Fruit fly (Drosophila melanogaster): ENCODE data around the gene CG9799.

CG9799 gene

DNA sequence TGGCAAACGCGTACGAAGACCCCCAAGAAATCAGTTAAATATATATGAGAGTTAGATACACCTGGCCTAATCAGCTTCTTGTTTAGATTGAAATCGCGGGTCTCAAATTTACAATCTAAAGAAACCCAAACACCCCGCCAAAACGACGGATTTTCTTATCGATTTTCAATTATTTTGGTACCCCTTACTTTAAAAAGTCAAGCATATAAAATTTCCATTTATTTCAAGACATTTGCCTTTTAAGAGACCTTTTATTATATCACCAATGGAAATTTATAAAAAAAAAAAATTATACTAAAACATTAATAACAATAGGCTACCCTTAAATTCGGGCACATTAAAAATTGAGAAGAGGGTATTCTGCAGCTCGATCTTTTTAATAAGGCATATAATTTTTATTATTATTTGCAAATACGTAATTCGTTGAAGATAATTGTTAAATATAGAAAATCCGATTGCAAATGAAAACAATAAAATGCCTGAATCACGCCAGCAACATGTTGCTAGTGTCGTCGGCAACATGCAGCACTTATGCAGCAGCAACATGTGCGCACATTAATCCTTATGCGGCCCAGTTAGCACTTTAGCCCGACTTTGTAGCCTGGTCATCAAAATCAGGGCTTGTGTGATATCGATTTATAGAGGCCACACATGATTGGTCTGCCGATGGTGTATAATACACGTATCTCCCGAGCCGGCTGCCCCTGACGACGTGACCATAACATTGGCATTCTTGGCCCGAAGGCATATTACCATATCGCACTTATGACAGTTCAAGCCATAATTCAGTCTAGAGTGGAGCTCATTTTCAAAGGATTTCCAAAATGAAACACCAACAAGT is 16.4 kb downstream of the CG9799 start, which contains the start of the genes Lip3 and CG34309 (continued):
- no peak for TF ChIP-seq CG3032 (tag; optimal IDR thresholded peaks at IDR 0.05)
- TF ChIP-seq Sox14 (GFP tag; optimal IDR thresholded peaks at IDR 0.05) = peak; percentile 28
- no peak for TF ChIP-seq CG6276 (GFP tag; optimal IDR thresholded peaks at IDR 0.05)
- peak; percentile 32 for TF ChIP-seq cyc (GFP tag; optimal IDR thresholded peaks at IDR 0.05)
- TF ChIP-seq CG10669 (GFP tag; optimal IDR thresholded peaks at IDR 0.05) = no peak
- peak; percentile 48 for TF ChIP-seq CG6792 (GFP tag; optimal IDR thresholded peaks at IDR 0.05)
- TF ChIP-seq Smox (GFP tag; optimal IDR thresholded peaks at IDR 0.05) = peak; percentile 72
- TF ChIP-seq CG34406 (GFP tag; optimal IDR thresholded peaks at IDR 0.05) = no peak
- no peak for TF ChIP-seq CG11902 (GFP tag; optimal IDR thresholded peaks at IDR 0.05)
- no peak for TF ChIP-seq CG7368 (GFP tag; optimal IDR thresholded peaks at IDR 0.05)
- TF ChIP-seq CG8319 (GFP tag; optimal IDR thresholded peaks at IDR 0.05) = no peak
- no peak for TF ChIP-seq Gug (GFP tag; IDR thresholded peaks at IDR 0.05)
- TF ChIP-seq fkh (GFP tag; optimal IDR thresholded peaks at IDR 0.05) = no peak
- TF ChIP-seq CG1621 (tag; optimal IDR thresholded peaks at IDR 0.05) = no peak
- no peak for TF ChIP-seq CG9139 (GFP tag; optimal IDR thresholded peaks at IDR 0.05)
- no peak for TF ChIP-seq Eip78C (GFP tag)
- TF ChIP-seq net (GFP tag; optimal IDR thresholded peaks at IDR 0.05) = no peak
- TF ChIP-seq CG31627 (GFP tag; optimal IDR thresholded peaks at IDR 0.05) = peak; percentile 52
- TF ChIP-seq Sox102F (GFP tag; optimal IDR thresholded peaks at IDR 0.05) = no peak
- TF ChIP-seq salr (GFP tag; optimal IDR thresholded peaks at IDR 0.05) = no peak
- peak; percentile 36 for TF ChIP-seq Blimp-1 (GFP tag; optimal IDR thresholded peaks at IDR 0.05)
- peak; percentile 39 for TF ChIP-seq Hr39 (GFP tag; optimal IDR thresholded peaks at IDR 0.05)
- TF ChIP-seq CG11762 (GFP tag; optimal IDR thresholded peaks at IDR 0.05; ENCODE audit: insufficient read depth) = no peak
- TF ChIP-seq Ets96B (tag; optimal IDR thresholded peaks at IDR 0.05) = peak; percentile 10
- no peak for TF ChIP-seq CG4318 (GFP tag; optimal IDR thresholded peaks at IDR 0.05)
- no peak for TF ChIP-seq CG8119 (GFP tag; IDR thresholded peaks at IDR 0.05)
- peak; percentile 70 for TF ChIP-seq Met (GFP tag; optimal IDR thresholded peaks at IDR 0.05)
- no peak for TF ChIP-seq ss (GFP tag; optimal IDR thresholded peaks at IDR 0.05)
- no peak for TF ChIP-seq spab (GFP tag; optimal IDR thresholded peaks at IDR 0.05)
- TF ChIP-seq Eip93F (GFP tag; optimal IDR thresholded peaks at IDR 0.05) = peak; percentile 15
- TF ChIP-seq dac (GFP tag; optimal IDR thresholded peaks at IDR 0.05) = no peak
- TF ChIP-seq pdm3 (GFP tag; optimal IDR thresholded peaks at IDR 0.05) = peak; percentile 34
- TF ChIP-seq eg (GFP tag; IDR thresholded peaks at IDR 0.05) = no peak
- no peak for TF ChIP-seq CG11294 (GFP tag; IDR thresholded peaks at IDR 0.05)

- no peak for TF ChIP-seq Sox14 (GFP tag; optimal IDR thresholded peaks at IDR 0.05)
- no peak for TF ChIP-seq CG9139 (GFP tag; optimal IDR thresholded peaks at IDR 0.05)
- TF ChIP-seq CG6792 (GFP tag; optimal IDR thresholded peaks at IDR 0.05) = no peak
- no peak for TF ChIP-seq esn (GFP tag; optimal IDR thresholded peaks at IDR 0.05)
- no peak for TF ChIP-seq CG3919 (GFP tag; optimal IDR thresholded peaks at IDR 0.05)
- no peak for TF ChIP-seq Met (GFP tag; optimal IDR thresholded peaks at IDR 0.05)
- no peak for TF ChIP-seq Eip75B (GFP tag; optimal IDR thresholded peaks at IDR 0.05)
- TF ChIP-seq Hr38 (GFP tag; optimal IDR thresholded peaks at IDR 0.05) = no peak
- TF ChIP-seq CG4318 (GFP tag; optimal IDR thresholded peaks at IDR 0.05) = no peak
- no peak for TF ChIP-seq cyc (GFP tag; optimal IDR thresholded peaks at IDR 0.05)
- TF ChIP-seq CG1621 (tag; optimal IDR thresholded peaks at IDR 0.05) = no peak
- TF ChIP-seq CG10631 (GFP tag; optimal IDR thresholded peaks at IDR 0.05) = no peak
- no peak for TF ChIP-seq CG6163 (GFP tag; IDR thresholded peaks at IDR 0.05)
- no peak for TF ChIP-seq OdsH (GFP tag; optimal IDR thresholded peaks at IDR 0.05)
- TF ChIP-seq vri (GFP tag; optimal IDR thresholded peaks at IDR 0.05) = no peak
- TF ChIP-seq topi (GFP tag; optimal IDR thresholded peaks at IDR 0.05) = no peak
- TF ChIP-seq fkh (GFP tag; optimal IDR thresholded peaks at IDR 0.05) = no peak
- TF ChIP-seq Ets96B (tag; optimal IDR thresholded peaks at IDR 0.05) = no peak
- TF ChIP-seq CG6276 (GFP tag; optimal IDR thresholded peaks at IDR 0.05) = no peak
Observed at dm6 chr3R:13369348-13369747, 19.2 kb downstream of the CG9799 start, which contains the start of gene CheA87a. TSS of gene CheA87a (plus strand) at chr3R:13369648.
